Fruit fly (Drosophila melanogaster) S2 (cell line): ENCODE data around the gene dlp.

Experiments
- CG8478 ChIP-seq: fragments of >200 bp; optimal IDR thresholded peaks from 2 replicates; lab custom pipeline; 2018
- CTCF ChIP-seq, 2 experiments: fragments of >200 bp; optimal IDR thresholded peaks; 2 replicates each; lab custom pipeline; 2018

DNA sequence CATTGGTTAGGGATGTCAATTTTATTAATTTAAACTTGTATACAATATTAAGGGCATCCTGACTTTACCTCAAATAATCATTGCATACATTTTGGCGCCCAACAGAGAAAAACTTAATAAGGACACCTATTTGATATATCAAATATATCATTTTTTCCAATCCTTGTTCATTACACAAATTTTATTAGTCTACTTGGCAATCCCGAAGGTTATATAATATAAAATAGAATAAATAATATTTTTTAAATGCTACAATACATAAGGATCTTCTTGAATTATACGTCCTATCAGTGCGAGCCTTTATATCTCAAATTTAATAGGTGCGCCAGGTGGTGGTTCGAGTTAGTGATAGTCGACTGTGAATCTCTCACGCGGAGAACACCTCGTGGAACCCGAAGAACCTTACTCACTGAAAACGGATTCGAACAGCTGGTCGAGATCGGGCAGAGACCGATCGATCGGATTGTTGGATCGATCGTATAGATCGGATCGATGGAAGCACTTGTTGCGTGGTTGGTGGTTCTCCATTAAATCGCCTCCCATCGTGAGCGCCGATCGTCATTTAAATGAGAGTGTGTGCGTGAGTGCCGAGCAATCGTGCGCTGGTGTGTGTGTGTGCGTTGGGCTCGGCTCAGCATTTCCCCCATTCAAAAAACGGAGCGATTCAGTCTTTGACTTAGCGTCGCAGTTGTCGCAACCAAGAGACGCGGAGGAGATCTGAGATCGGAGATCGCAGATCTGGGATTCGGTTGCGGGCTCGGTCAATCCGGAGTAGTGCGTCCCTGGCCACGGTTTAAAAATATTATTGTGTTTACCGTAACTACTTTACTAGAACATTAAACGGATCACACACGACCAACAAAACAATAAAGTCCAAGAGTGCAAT lies 18.4 kb upstream of the dlp start, which contains the start of gene shd:
- no peak for TF ChIP-seq CTCF (optimal IDR thresholded peaks at IDR 0.05; lab: Kevin White, UChicago)
- no peak for TF ChIP-seq CG8478
